Fruit fly (Drosophila melanogaster) whole organism: ENCODE measurements around the gene CG14854.

Experiments
- CG8478 ChIP-seq: fragments of >200 bp; optimal IDR thresholded peaks from 2 replicates; lab custom pipeline; 2018; ENCODE audit warnings: inconsistent platforms
- Dll ChIP-seq: fragments of >200 bp; optimal IDR thresholded peaks from 2 replicates; lab custom pipeline; 2017
- EcR ChIP-seq, 2 experiments: fragments of >200 bp; optimal IDR thresholded peaks; 2 replicates each; lab custom pipeline; 2017; ENCODE audit warnings: missing biosample characterization in 2 of 2, missing genetic modification characterization in 2 of 2, missing genetic modification reagents in 2 of 2
- pan ChIP-seq: fragments of >200 bp; optimal IDR thresholded peaks from 2 replicates; lab custom pipeline; 2017
- usp ChIP-seq: fragments of >200 bp; optimal IDR thresholded peaks from 2 replicates; lab custom pipeline; 2017; ENCODE audit warnings: missing biosample characterization, missing genetic modification characterization, mixed read lengths

dm6 chr3R:14542038-14542437 is 17.8 kb downstream of the CG14854 start:
- TF ChIP-seq usp (GFP tag; lab: Kevin White, UChicago): no peak
- no peak for TF ChIP-seq EcR (GFP tag; optimal IDR thresholded peaks at IDR 0.05; lab: Kevin White, UChicago)
- TF ChIP-seq Dll (lab: Kevin White, UChicago): no peak
- TF ChIP-seq CG8478 (lab: Kevin White, UChicago): no peak
- TF ChIP-seq pan: no peak
